Fruit fly (Drosophila melanogaster) whole organism, prepupa: ENCODE results near the gene Zip88E.

Experiments used
- Blimp-1 ChIP-seq: fragments of 200-800 bp; sonication (Bioruptor generic); optimal IDR thresholded peaks from 3 replicates; lab custom pipeline; 2017; ENCODE audit warnings: missing biosample characterization, missing genetic modification characterization, mild to moderate bottlenecking, moderate library complexity, missing genetic modification reagents
- CG10631 ChIP-seq: fragments of 200-800 bp; sonication (Bioruptor generic); optimal IDR thresholded peaks from 2 replicates; lab custom pipeline; 2016; ENCODE audit warnings: missing biosample characterization, missing genetic modification characterization
- CG10669 ChIP-seq: fragments of 200-800 bp; sonication (Bioruptor generic); optimal IDR thresholded peaks from 3 replicates; lab custom pipeline; 2018; ENCODE audit warnings: missing biosample characterization, mild to moderate bottlenecking, missing genetic modification characterization, moderate library complexity
- CG11294 ChIP-seq: fragments of 200-800 bp; sonication (Bioruptor generic); IDR thresholded peaks from 2 replicates; pipeline ENCODE4 v1.3.6; 2022; ENCODE audit warnings: missing biosample characterization, missing genetic modification characterization
- CG11762 ChIP-seq: fragments of 200-800 bp; sonication (Bioruptor generic); optimal IDR thresholded peaks from 3 replicates; lab custom pipeline; 2016; ENCODE audit warnings: missing biosample characterization, missing genetic modification characterization; ENCODE audit not compliant: insufficient read depth
- CG11902 ChIP-seq: fragments of 200-800 bp; sonication (Bioruptor generic); optimal IDR thresholded peaks from 3 replicates; lab custom pipeline; 2016; ENCODE audit warnings: missing biosample characterization, missing genetic modification characterization
- CG1621 ChIP-seq: fragments of 200-800 bp; sonication (Bioruptor generic); optimal IDR thresholded peaks from 3 replicates; lab custom pipeline; 2018; ENCODE audit warnings: missing biosample characterization, mild to moderate bottlenecking, missing genetic modification characterization
- CG3032 ChIP-seq: fragments of 200-800 bp; optimal IDR thresholded peaks from 2 replicates; lab custom pipeline; 2019; ENCODE audit warnings: missing biosample characterization, mild to moderate bottlenecking, missing genetic modification characterization, moderate library complexity
- CG31627 ChIP-seq: fragments of 200-800 bp; sonication (Bioruptor generic); optimal IDR thresholded peaks from 3 replicates; lab custom pipeline; 2016; ENCODE audit warnings: missing biosample characterization, missing genetic modification characterization
- CG32006 ChIP-seq: fragments of 200-800 bp; sonication (Bioruptor generic); optimal IDR thresholded peaks from 3 replicates; lab custom pipeline; 2017; ENCODE audit warnings: missing biosample characterization, mild to moderate bottlenecking, missing genetic modification characterization
- CG34406 ChIP-seq: fragments of 200-800 bp; sonication (Bioruptor generic); optimal IDR thresholded peaks from 3 replicates; lab custom pipeline; 2016; ENCODE audit warnings: missing biosample characterization, missing genetic modification characterization
- CG3919 ChIP-seq: fragments of 200-800 bp; sonication (Bioruptor generic); optimal IDR thresholded peaks from 3 replicates; lab custom pipeline; 2016; ENCODE audit warnings: missing biosample characterization, missing genetic modification characterization
- CG4318 ChIP-seq: fragments of 200-800 bp; sonication (Bioruptor generic); optimal IDR thresholded peaks from 3 replicates; lab custom pipeline; 2017; ENCODE audit warnings: missing biosample characterization, mild to moderate bottlenecking, missing genetic modification characterization
- CG6276 ChIP-seq: fragments of 200-800 bp; sonication (Bioruptor generic); optimal IDR thresholded peaks from 2 replicates; lab custom pipeline; 2017; ENCODE audit warnings: missing biosample characterization, mild to moderate bottlenecking, missing genetic modification characterization
- CG6792 ChIP-seq: fragments of 200-800 bp; sonication (Bioruptor generic); optimal IDR thresholded peaks from 3 replicates; lab custom pipeline; 2016; ENCODE audit warnings: missing biosample characterization, missing genetic modification characterization
- CG6854 ChIP-seq: fragments of 200-800 bp; sonication (Bioruptor generic); optimal IDR thresholded peaks from 2 replicates; lab custom pipeline; 2017; ENCODE audit warnings: missing biosample characterization, mild to moderate bottlenecking, missing genetic modification characterization
- CG7368 ChIP-seq: fragments of 200-800 bp; sonication (Bioruptor generic); optimal IDR thresholded peaks from 3 replicates; lab custom pipeline; 2016; ENCODE audit warnings: missing biosample characterization, missing genetic modification characterization
- CG8119 ChIP-seq: fragments of 200-800 bp; sonication (Bioruptor generic); IDR thresholded peaks from 3 replicates; pipeline ENCODE4 v1.3.6; 2022; ENCODE audit warnings: missing biosample characterization, missing genetic modification characterization
- CG8319 ChIP-seq: fragments of 200-800 bp; sonication (Bioruptor generic); optimal IDR thresholded peaks from 3 replicates; lab custom pipeline; 2016; ENCODE audit warnings: missing biosample characterization, missing genetic modification characterization
- CG8632 ChIP-seq: fragments of 200-800 bp; sonication (Bioruptor generic); optimal IDR thresholded peaks from 3 replicates; lab custom pipeline; 2016; ENCODE audit warnings: missing biosample characterization, missing genetic modification characterization
- Eip78C ChIP-seq: fragments of 200-800 bp; sonication (Bioruptor generic); peaks from one replicate; lab custom pipeline; 2016; ENCODE audit warnings: missing biosample characterization, missing genetic modification characterization
- Eip93F ChIP-seq: fragments of 200-800 bp; sonication (Bioruptor generic); optimal IDR thresholded peaks from 2 replicates; lab custom pipeline; 2016; ENCODE audit warnings: missing biosample characterization, mild to moderate bottlenecking, missing genetic modification characterization
- Ets21C ChIP-seq: fragments of 200-800 bp; sonication (Bioruptor generic); optimal IDR thresholded peaks from 3 replicates; lab custom pipeline; 2016; ENCODE audit warnings: missing biosample characterization, missing genetic modification characterization
- Hr39 ChIP-seq: fragments of 200-800 bp; sonication (Bioruptor generic); optimal IDR thresholded peaks from 2 replicates; lab custom pipeline; 2016; ENCODE audit warnings: missing biosample characterization, missing genetic modification characterization
- Lpt ChIP-seq: fragments of 200-800 bp; sonication (Bioruptor generic); optimal IDR thresholded peaks from 3 replicates; lab custom pipeline; 2016; ENCODE audit warnings: missing biosample characterization, missing genetic modification characterization
- Met ChIP-seq: fragments of 200-800 bp; sonication (Bioruptor generic); optimal IDR thresholded peaks from 3 replicates; lab custom pipeline; 2016; ENCODE audit warnings: missing biosample characterization, missing genetic modification characterization
- OdsH ChIP-seq: fragments of 200-800 bp; sonication (Bioruptor generic); optimal IDR thresholded peaks from 3 replicates; lab custom pipeline; 2016; ENCODE audit warnings: missing biosample characterization, missing genetic modification characterization
- Sox102F ChIP-seq: fragments of 200-800 bp; sonication (Bioruptor generic); optimal IDR thresholded peaks from 2 replicates; lab custom pipeline; 2016; ENCODE audit warnings: missing biosample characterization, mild to moderate bottlenecking, missing genetic modification characterization
- Sox14 ChIP-seq: fragments of 200-800 bp; sonication (Bioruptor generic); optimal IDR thresholded peaks from 3 replicates; lab custom pipeline; 2016; ENCODE audit warnings: missing biosample characterization, missing genetic modification characterization
- Sox15 ChIP-seq: fragments of 200-800 bp; sonication (Bioruptor generic); optimal IDR thresholded peaks from 3 replicates; lab custom pipeline; 2016; ENCODE audit warnings: missing biosample characterization, missing genetic modification characterization
- achi ChIP-seq: fragments of 200-800 bp; sonication (Bioruptor generic); optimal IDR thresholded peaks from 3 replicates; lab custom pipeline; 2016; ENCODE audit warnings: missing biosample characterization, missing genetic modification characterization
- cyc ChIP-seq: fragments of 200-800 bp; sonication (Bioruptor generic); optimal IDR thresholded peaks from 3 replicates; lab custom pipeline; 2016; ENCODE audit warnings: missing biosample characterization, missing genetic modification characterization
- dac ChIP-seq: fragments of 200-800 bp; sonication (Bioruptor generic); optimal IDR thresholded peaks from 2 replicates; lab custom pipeline; 2017; ENCODE audit warnings: missing biosample characterization, mild to moderate bottlenecking, missing genetic modification characterization
- dsx ChIP-seq: fragments of 200-800 bp; optimal IDR thresholded peaks from 3 replicates; lab custom pipeline; 2019; ENCODE audit warnings: missing biosample characterization, mild to moderate bottlenecking, missing genetic modification characterization, moderate library complexity; ENCODE audit not compliant: poor library complexity, severe bottlenecking
- eg ChIP-seq: fragments of 200-800 bp; sonication (Bioruptor generic); IDR thresholded peaks from 3 replicates; pipeline ENCODE4 v1.3.6; 2022; ENCODE audit warnings: missing biosample characterization, missing genetic modification characterization
- esn ChIP-seq: fragments of 200-800 bp; sonication (Bioruptor generic); optimal IDR thresholded peaks from 2 replicates; lab custom pipeline; 2016; ENCODE audit warnings: missing biosample characterization, mild to moderate bottlenecking, missing genetic modification characterization, moderate library complexity
- fkh ChIP-seq: fragments of 200-800 bp; sonication (Bioruptor generic); optimal IDR thresholded peaks from 3 replicates; lab custom pipeline; 2017; ENCODE audit warnings: missing biosample characterization, mild to moderate bottlenecking, missing genetic modification characterization, moderate library complexity
- lz ChIP-seq: fragments of 200-800 bp; sonication (Bioruptor generic); optimal IDR thresholded peaks from 3 replicates; lab custom pipeline; 2016; ENCODE audit warnings: missing biosample characterization, missing genetic modification characterization
- pdm3 ChIP-seq: fragments of 200-800 bp; sonication (Bioruptor generic); optimal IDR thresholded peaks from 3 replicates; lab custom pipeline; 2016; ENCODE audit warnings: missing biosample characterization, missing genetic modification characterization
- salr ChIP-seq, 2 experiments: fragments of 200-800 bp; sonication (Bioruptor generic); optimal IDR thresholded peaks; 3 replicates each; lab custom pipeline; 2016 to 2018; ENCODE audit warnings: missing biosample characterization in 2 of 2, missing genetic modification characterization in 2 of 2, mild to moderate bottlenecking in 1 of 2
- svp ChIP-seq: fragments of 200-800 bp; sonication (Bioruptor generic); peaks from one replicate; lab custom pipeline; 2016; ENCODE audit warnings: missing biosample characterization, missing genetic modification characterization
- vri ChIP-seq: fragments of 200-800 bp; sonication (Bioruptor generic); optimal IDR thresholded peaks from 3 replicates; lab custom pipeline; 2016; ENCODE audit warnings: missing biosample characterization, mild to moderate bottlenecking, missing genetic modification characterization

Gene Zip88E

dm6 chr3R:15287763-15288162 is 19.3 kb downstream of the Zip88E start:
- peak; percentile 5 for TF ChIP-seq Hr39
- TF ChIP-seq Eip78C: peak; percentile 0
- TF ChIP-seq CG6276 (GFP tag; lab: Kevin White, UChicago): no peak
- TF ChIP-seq Sox14 (GFP tag; lab: Kevin White, UChicago): peak; percentile 4
- TF ChIP-seq dsx (GFP tag; lab: Kevin White, UChicago): no peak
- peak; percentile 1 for TF ChIP-seq CG3032
- TF ChIP-seq esn (GFP tag; lab: Kevin White, UChicago): peak; percentile 14
- TF ChIP-seq, all 60 proteins: peak for 5

DNA sequence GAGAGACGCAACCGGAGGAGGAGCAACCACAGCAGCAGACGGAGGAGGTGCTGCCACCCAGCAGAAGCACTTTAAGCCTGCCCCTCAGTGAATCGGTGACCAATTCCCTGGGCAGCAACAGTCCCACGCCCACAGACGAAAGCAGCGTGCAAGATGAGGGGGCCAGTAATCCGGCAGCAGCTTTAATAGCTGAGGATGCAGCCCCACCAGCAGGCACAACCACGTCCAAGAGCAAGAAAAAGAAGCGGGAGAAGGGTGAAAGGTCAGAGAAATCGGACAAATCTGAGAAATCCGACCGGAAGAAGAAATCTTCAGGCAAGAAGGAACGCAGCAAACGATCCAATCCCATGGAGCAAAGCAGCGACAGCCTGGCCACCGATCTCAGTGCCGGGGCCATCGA is 20.3 kb downstream of the Zip88E start:
- TF ChIP-seq vri (GFP tag; lab: Kevin White, UChicago) (no peak), Lpt (GFP tag; lab: Kevin White, UChicago) (no peak), CG8632 (GFP tag; lab: Kevin White, UChicago) (no peak), cyc (no peak), CG31627 (GFP tag; lab: Kevin White, UChicago) (no peak), Sox102F (GFP tag; lab: Kevin White, UChicago) (no peak), CG3032 (no peak), dac (GFP tag; lab: Kevin White, UChicago) (no peak), fkh (GFP tag; lab: Kevin White, UChicago) (no peak), CG11902 (GFP tag; lab: Kevin White, UChicago) (no peak), CG10631 (GFP tag; lab: Kevin White, UChicago) (no peak), Ets21C (GFP tag; lab: Kevin White, UChicago) (no peak), Blimp-1 (GFP tag; lab: Kevin White, UChicago) (no peak), Sox15 (no peak)

DNA sequence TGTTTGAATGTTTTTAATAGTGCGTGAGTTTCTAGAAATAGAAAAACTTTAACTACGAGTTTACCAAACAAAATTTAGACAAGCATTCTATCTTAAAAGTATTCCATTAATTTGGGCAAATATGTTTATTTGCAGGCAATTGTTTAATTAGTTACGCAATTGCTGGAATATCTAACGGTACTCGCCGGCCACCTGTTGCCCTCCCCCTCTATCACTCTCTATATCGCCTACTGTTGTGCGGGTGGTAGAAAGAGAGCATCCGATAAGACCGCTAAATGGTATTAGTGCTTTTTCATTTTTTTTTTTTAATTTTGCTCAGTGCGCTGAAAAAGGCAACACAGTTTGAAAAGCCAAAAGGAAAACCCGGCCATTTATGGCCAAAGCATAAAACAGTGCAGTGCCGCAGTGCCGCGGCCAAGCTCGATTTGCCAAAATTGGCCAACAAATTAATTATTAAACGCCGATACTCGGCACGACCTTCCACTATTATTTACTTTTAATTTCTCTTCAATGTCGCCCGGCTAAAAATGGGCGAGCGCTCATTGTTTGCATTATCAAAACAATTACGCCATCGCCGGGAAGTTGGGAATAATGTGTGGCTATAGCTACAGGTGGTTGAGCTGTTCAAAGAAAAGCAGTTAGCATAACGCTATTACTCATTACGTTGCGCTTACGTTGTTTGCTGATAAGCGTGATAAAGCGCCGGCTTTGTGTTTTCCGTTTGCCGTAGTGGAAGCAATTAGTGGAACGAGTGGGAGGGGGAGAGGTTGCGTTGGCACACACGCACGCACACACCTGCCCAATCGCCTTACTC is 21.6 kb downstream of the Zip88E start:
- TF ChIP-seq CG1621 (tag; lab: Kevin White, UChicago): peak; percentile 15
- TF ChIP-seq CG32006 (GFP tag; lab: Kevin White, UChicago): no peak
- peak; percentile 70 for TF ChIP-seq fkh (GFP tag; lab: Kevin White, UChicago)
- peak; percentile 34 for TF ChIP-seq svp (GFP tag; lab: Kevin White, UChicago)
- peak; percentile 47 for TF ChIP-seq vri (GFP tag; lab: Kevin White, UChicago)

DNA sequence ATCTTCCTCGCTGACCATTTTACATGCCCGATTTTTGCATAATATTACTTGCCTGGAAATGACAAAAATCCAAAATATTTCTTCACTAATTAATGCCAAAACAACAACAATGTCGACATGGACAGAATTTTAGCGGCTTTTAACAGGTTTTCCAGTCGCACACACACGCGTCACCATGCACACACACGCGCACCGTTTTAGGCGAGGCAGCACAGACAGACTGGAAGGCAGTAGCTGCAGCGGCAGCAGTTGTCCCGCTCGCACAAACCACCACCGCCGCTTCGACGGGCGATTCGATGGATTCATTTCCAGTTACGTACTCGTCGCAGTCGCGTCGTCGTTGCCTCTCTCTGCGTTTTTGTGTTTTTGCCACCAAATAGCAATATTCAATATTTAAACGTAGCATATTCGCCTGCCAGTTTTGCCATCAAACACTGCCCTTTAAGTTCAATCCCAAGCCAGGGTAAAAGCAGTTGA is 22.2 kb downstream of the Zip88E start, which contains the start of gene CG45218:
TSS of gene CG45218 (minus strand) at position 158 of the 477 bp plus-strand sequence.
- TF ChIP-seq salr (GFP tag; optimal IDR thresholded peaks at IDR 0.05; lab: Kevin White, UChicago) (peak in 1 of 2 experiments; percentile 0), lz (GFP tag; lab: Kevin White, UChicago) (no peak), CG11762 (GFP tag; lab: Kevin White, UChicago) (no peak), Eip93F (no peak), Sox15 (no peak), CG10669 (GFP tag; lab: Kevin White, UChicago) (no peak), OdsH (GFP tag; lab: Kevin White, UChicago) (no peak), CG11902 (GFP tag; lab: Kevin White, UChicago) (no peak), CG6792 (GFP tag; lab: Kevin White, UChicago) (no peak), CG4318 (GFP tag; lab: Kevin White, UChicago) (no peak), achi (GFP tag; lab: Kevin White, UChicago) (no peak), CG8319 (GFP tag; lab: Kevin White, UChicago) (no peak), eg (GFP tag; lab: Robert Waterston, UW) (no peak), CG8119 (GFP tag; lab: Robert Waterston, UW) (no peak), CG8632 (GFP tag; lab: Kevin White, UChicago) (no peak), CG3919 (GFP tag; lab: Kevin White, UChicago) (peak; percentile 25), CG7368 (GFP tag; lab: Kevin White, UChicago) (no peak), CG10631 (GFP tag; lab: Kevin White, UChicago) (no peak), CG6276 (GFP tag; lab: Kevin White, UChicago) (no peak), pdm3 (no peak), svp (GFP tag; lab: Kevin White, UChicago) (peak; percentile 78), dsx (GFP tag; lab: Kevin White, UChicago) (peak; percentile 63), Eip78C (peak; percentile 59), CG34406 (GFP tag; lab: Kevin White, UChicago) (no peak), CG3032 (no peak), Lpt (GFP tag; lab: Kevin White, UChicago) (no peak), Met (GFP tag; lab: Kevin White, UChicago) (no peak), CG6854 (no peak), vri (GFP tag; lab: Kevin White, UChicago) (peak; percentile 51), Hr39 (no peak), fkh (GFP tag; lab: Kevin White, UChicago) (no peak), CG31627 (GFP tag; lab: Kevin White, UChicago) (no peak), CG32006 (GFP tag; lab: Kevin White, UChicago) (no peak), CG11294 (no peak)
